Worm (Caenorhabditis elegans): ENCODE data around the gene zip-7.
A peak's percentile ranks its signal among the peaks of the same experiment; 100 is the strongest.

Gene zip-7

DNA sequence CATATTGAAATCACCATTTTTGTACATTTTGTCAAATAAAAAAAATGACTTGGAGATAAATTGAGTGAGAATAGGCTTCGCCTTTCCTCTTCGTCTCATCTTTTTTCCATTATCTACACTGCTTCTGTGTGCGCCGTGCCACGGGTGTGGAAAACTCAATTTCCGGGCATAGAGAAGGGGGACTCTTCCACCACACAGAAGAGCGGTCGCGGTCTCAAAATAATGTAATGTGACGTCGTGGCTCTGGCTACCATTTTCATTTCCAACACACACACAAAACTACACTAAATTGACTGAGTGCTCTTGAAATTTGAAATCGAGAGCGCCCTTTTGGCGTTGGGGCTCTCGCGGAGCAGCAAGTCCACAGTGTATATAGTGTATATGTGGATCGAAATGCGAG lies 11.5 kb downstream of the zip-7 start:
- TF ChIP-seq ceh-82 (tag; optimal IDR thresholded peaks at IDR 0.05) (no peak), ces-1 (GFP tag; optimal IDR thresholded peaks at IDR 0.05) (peak; percentile 51)

DNA sequence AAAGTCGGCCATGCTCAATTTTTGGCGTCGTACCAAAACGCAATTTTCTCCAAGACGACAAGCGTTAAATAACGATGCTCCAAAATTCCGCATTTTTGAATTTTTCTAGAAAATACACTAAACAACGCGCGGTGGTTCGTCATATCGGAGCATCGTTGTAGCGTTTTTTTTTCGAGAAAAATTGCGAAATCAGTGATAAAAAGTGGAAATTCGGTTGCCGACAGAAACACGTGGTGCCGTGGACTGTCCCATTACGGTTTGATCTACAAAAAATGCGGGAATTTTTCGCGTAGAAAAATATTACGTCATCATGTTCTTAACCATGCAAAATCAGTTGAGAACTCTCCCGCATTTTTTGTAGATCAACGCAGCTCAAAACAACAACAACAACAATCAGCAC lies 12.5 kb downstream of the zip-7 start:
- TF ChIP-seq cey-2 (tag; optimal IDR thresholded peaks at IDR 0.05; ENCODE audit: borderline replicate concordance, insufficient read depth) (no peak), unc-62 (GFP tag; optimal IDR thresholded peaks at IDR 0.05 in 1 of 2) (peak in 1 of 2 experiments; percentile 64), unc-62 (tag; optimal IDR thresholded peaks at IDR 0.05) (no peak)

DNA sequence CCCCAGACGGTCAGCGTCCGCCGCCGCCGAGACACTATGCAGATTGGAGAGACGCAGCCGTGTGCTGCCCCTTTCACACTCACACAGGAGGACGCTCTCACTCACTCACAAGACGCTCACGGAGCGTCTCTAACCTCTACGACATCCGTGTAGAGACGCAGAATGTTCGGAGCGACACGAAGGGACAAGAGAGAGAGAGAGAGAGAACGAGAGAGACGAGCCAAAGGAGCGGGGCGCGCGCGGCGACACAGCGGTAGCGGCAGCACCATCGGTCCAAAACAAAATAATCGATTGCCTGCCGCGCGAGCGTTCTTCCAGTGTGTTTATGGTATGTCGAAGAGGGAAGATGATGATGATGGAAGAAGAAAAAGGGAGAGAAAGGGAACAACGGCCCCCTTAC lies 13.2 kb downstream of the zip-7 start:
- TF ChIP-seq lin-13 (GFP tag; optimal IDR thresholded peaks at IDR 0.05) (peak; percentile 60), lsy-2 (tag; optimal IDR thresholded peaks at IDR 0.05) (peak; percentile 73 to 82), daf-8 (GFP tag; IDR thresholded peaks at IDR 0.05) (no peak), spr-3 (GFP tag; optimal IDR thresholded peaks at IDR 0.05) (no peak), madf-9 (GFP tag; conservative IDR thresholded peaks at IDR 0.05) (peak; percentile 92), mdt-29 (GFP tag; IDR thresholded peaks at IDR 0.05) (no peak), fkh-10 (GFP tag; optimal IDR thresholded peaks at IDR 0.05) (peak; percentile 31), lin-15B (tag; optimal IDR thresholded peaks at IDR 0.05) (no peak), set-16 (GFP tag; IDR thresholded peaks at IDR 0.05) (peak; percentile 97), lin-29 (GFP tag; IDR thresholded peaks at IDR 0.05) (no peak), attf-4 (tag; optimal IDR thresholded peaks at IDR 0.05) (no peak), arid-1 (GFP tag; conservative IDR thresholded peaks at IDR 0.05) (peak; percentile 63), fos-1 (tag; optimal IDR thresholded peaks at IDR 0.05) (no peak), aha-1 (tag) (peak; percentile 86), nhr-237 (tag; optimal IDR thresholded peaks at IDR 0.05) (no peak), cey-2 (tag; optimal IDR thresholded peaks at IDR 0.05; ENCODE audit: borderline replicate concordance, insufficient read depth) (no peak), nhr-28 (tag; optimal IDR thresholded peaks at IDR 0.05) (peak; percentile 87), zip-11 (GFP tag; IDR thresholded peaks at IDR 0.05) (no peak), dmd-8 (GFP tag; IDR thresholded peaks at IDR 0.05) (no peak), tra-1 (GFP tag; IDR thresholded peaks at IDR 0.05) (peak; percentile 27; the same call in 1 of the 2 replicates), T26A8.4 (GFP tag; IDR thresholded peaks at IDR 0.05) (0 out of 2 replicates have a peak, but pooled peaks have one; percentile 61), dve-1 (tag; optimal IDR thresholded peaks at IDR 0.05; ENCODE audit: insufficient read depth) (peak; percentile 94), madf-5 (GFP tag; IDR thresholded peaks at IDR 0.05) (no peak; a peak in 1 of 4 replicates), unc-130 (GFP tag; optimal IDR thresholded peaks at IDR 0.05) (peak; percentile 4), ceh-82 (tag; optimal IDR thresholded peaks at IDR 0.05) (no peak), lin-1 (GFP tag; IDR thresholded peaks at IDR 0.05) (0 out of 2 replicates have a peak, but pooled peaks have one; percentile 20), nhr-102 (tag; optimal IDR thresholded peaks at IDR 0.05) (peak; percentile 75), zfp-2 (tag; optimal IDR thresholded peaks at IDR 0.05) (peak; percentile 23), nhr-41 (GFP tag; IDR thresholded peaks at IDR 0.05) (no peak), lir-3 (tag; optimal IDR thresholded peaks at IDR 0.05) (no peak), nhr-77 (tag; optimal IDR thresholded peaks at IDR 0.05) (peak; percentile 71), zag-1 (tag; optimal IDR thresholded peaks at IDR 0.05) (no peak), ztf-7 (tag; optimal IDR thresholded peaks at IDR 0.05) (peak; percentile 12), egl-43 (GFP tag; IDR thresholded peaks at IDR 0.05) (peak; percentile 90), ces-1 (GFP tag; optimal IDR thresholded peaks at IDR 0.05) (no peak), ctbp-1 (GFP tag; IDR thresholded peaks at IDR 0.05) (peak; percentile 84), pqm-1 (tag; optimal IDR thresholded peaks at IDR 0.05) (no peak), nhr-25 (tag; optimal IDR thresholded peaks at IDR 0.05; ENCODE audit: borderline replicate concordance, insufficient read depth) (peak; percentile 78), hmg-1.1 (GFP tag; IDR thresholded peaks at IDR 0.05) (peak; percentile 92), unc-62 (GFP tag; optimal IDR thresholded peaks at IDR 0.05 in 1 of 2) (peak in 1 of 2 experiments; percentile 18), unc-62 (tag; optimal IDR thresholded peaks at IDR 0.05) (no peak), daf-16 (GFP tag; optimal IDR thresholded peaks at IDR 0.05) (peak; percentile 43 to 71), daf-16 (tag; optimal IDR thresholded peaks at IDR 0.05) (peak; percentile 86), ama-1 (optimal IDR thresholded peaks at IDR 0.05) (no peak), ceh-32 (tag; optimal IDR thresholded peaks at IDR 0.05; ENCODE audit: poor library complexity) (peak; percentile 63), zip-2 (tag; optimal IDR thresholded peaks at IDR 0.05) (no peak), D1046.2 (GFP tag; IDR thresholded peaks at IDR 0.05) (no peak)

All from whole organism, L4 larva.